Worm (Caenorhabditis elegans) whole organism, late embryonic: ENCODE results near the gene thoc-1.

Experiments used
- C38D4.7 ChIP-seq: fragments of 200-800 bp; sonication (Bioruptor generic); optimal IDR thresholded peaks from 2 replicates; lab custom pipeline; 2018; ENCODE audit warnings: mild to moderate bottlenecking, missing genetic modification characterization, moderate library complexity, missing compliant biosample characterization
- F13H6.1 ChIP-seq: sonication (generic microtip); optimal IDR thresholded peaks from 2 replicates; lab custom pipeline; 2016; ENCODE audit warnings: missing genetic modification characterization, missing compliant biosample characterization
- K02D7.2 ChIP-seq: sonication (generic microtip); optimal IDR thresholded peaks from 2 replicates; lab custom pipeline; 2017; ENCODE audit warnings: mild to moderate bottlenecking, missing genetic modification characterization, missing compliant biosample characterization
- K09A11.1 ChIP-seq: sonication (generic microtip); optimal IDR thresholded peaks from 2 replicates; lab custom pipeline; 2017; ENCODE audit warnings: antibody characterized with exemption, mild to moderate bottlenecking, missing genetic modification characterization, missing compliant biosample characterization; ENCODE audit not compliant: insufficient read depth
- T23F11.4 ChIP-seq: fragments of 200-800 bp; sonication (Bioruptor generic); optimal IDR thresholded peaks from 2 replicates; lab custom pipeline; 2018; ENCODE audit warnings: mild to moderate bottlenecking, missing genetic modification characterization, missing compliant biosample characterization
- Y22D7AL.16 ChIP-seq: sonication (generic microtip); optimal IDR thresholded peaks from 2 replicates; lab custom pipeline; 2016; ENCODE audit warnings: missing genetic modification characterization, missing compliant biosample characterization
- ama-1 ChIP-seq: fragments of 150-350 bp; optimal IDR thresholded peaks from 2 replicates; lab custom pipeline; 2014
- ceh-14 ChIP-seq: sonication (generic microtip); optimal IDR thresholded peaks from 2 replicates; lab custom pipeline; 2016; ENCODE audit warnings: missing genotype, missing genetic modification characterization, missing compliant biosample characterization
- ceh-18 ChIP-seq: sonication (generic microtip); optimal IDR thresholded peaks from 2 replicates; lab custom pipeline; 2016; ENCODE audit warnings: missing genetic modification characterization, missing compliant biosample characterization
- ceh-24 ChIP-seq: sonication (generic microtip); optimal IDR thresholded peaks from 2 replicates; lab custom pipeline; 2016; ENCODE audit warnings: mild to moderate bottlenecking, missing genetic modification characterization, missing compliant biosample characterization
- ceh-45 ChIP-seq: fragments of 200-800 bp; sonication (Bioruptor generic); IDR thresholded peaks from 2 replicates; pipeline ENCODE4 v1.3.6; 2022; ENCODE audit warnings: missing genetic modification reagents, missing genetic modification characterization, missing compliant biosample characterization
- ceh-48 ChIP-seq: sonication (generic microtip); optimal IDR thresholded peaks from 2 replicates; lab custom pipeline; 2016; ENCODE audit warnings: missing genetic modification characterization, inconsistent platforms, missing compliant biosample characterization
- ceh-9 ChIP-seq: sonication (generic microtip); optimal IDR thresholded peaks from 2 replicates; lab custom pipeline; 2016; ENCODE audit warnings: mild to moderate bottlenecking, missing genetic modification characterization, inconsistent platforms, missing compliant biosample characterization
- che-1 ChIP-seq: sonication (generic microtip); optimal IDR thresholded peaks from 2 replicates; lab custom pipeline; 2016; ENCODE audit warnings: mild to moderate bottlenecking, missing genetic modification characterization, missing compliant biosample characterization
- dmd-4 ChIP-seq: sonication (generic microtip); optimal IDR thresholded peaks from 2 replicates; lab custom pipeline; 2016; ENCODE audit warnings: borderline replicate concordance, missing genetic modification characterization, missing compliant biosample characterization
- elt-2 ChIP-seq: sonication (generic microtip); optimal IDR thresholded peaks from 2 replicates; lab custom pipeline; 2016; ENCODE audit warnings: missing genetic modification reagents, missing genetic modification characterization, missing compliant biosample characterization
- eyg-1 ChIP-seq: sonication (generic microtip); optimal IDR thresholded peaks from 2 replicates; lab custom pipeline; 2016; ENCODE audit warnings: missing genotype, missing genetic modification characterization, missing compliant biosample characterization
- fkh-10 ChIP-seq: fragments of 150-350 bp; optimal IDR thresholded peaks from 2 replicates; lab custom pipeline; 2014; ENCODE audit warnings: missing biosample characterization, missing genetic modification reagents, missing genetic modification characterization
- fkh-6 ChIP-seq: sonication (generic microtip); optimal IDR thresholded peaks from 2 replicates; lab custom pipeline; 2016; ENCODE audit warnings: missing genetic modification characterization, missing compliant biosample characterization
- hlh-13 ChIP-seq: fragments of 200-800 bp; sonication (Bioruptor generic); optimal IDR thresholded peaks from 2 replicates; lab custom pipeline; 2018; ENCODE audit warnings: mild to moderate bottlenecking, missing genetic modification characterization, missing compliant biosample characterization
- hlh-15 ChIP-seq: sonication (generic microtip); optimal IDR thresholded peaks from 2 replicates; lab custom pipeline; 2016; ENCODE audit warnings: missing genetic modification characterization, missing compliant biosample characterization
- lim-6 ChIP-seq: sonication (generic microtip); optimal IDR thresholded peaks from 2 replicates; lab custom pipeline; 2016; ENCODE audit warnings: missing genetic modification characterization, missing compliant biosample characterization
- madf-2 ChIP-seq: sonication (generic microtip); optimal IDR thresholded peaks from 2 replicates; lab custom pipeline; 2017; ENCODE audit warnings: missing genetic modification characterization, missing compliant biosample characterization
- mec-3 ChIP-seq: sonication (generic microtip); optimal IDR thresholded peaks from 2 replicates; lab custom pipeline; 2016; ENCODE audit warnings: borderline replicate concordance, missing genetic modification characterization, missing compliant biosample characterization
- nhr-232 ChIP-seq: sonication (generic microtip); optimal IDR thresholded peaks from 2 replicates; lab custom pipeline; 2016; ENCODE audit warnings: missing genetic modification characterization, missing compliant biosample characterization
- pat-9 ChIP-seq: fragments of 200-800 bp; sonication (Bioruptor generic); optimal IDR thresholded peaks from 2 replicates; lab custom pipeline; 2018; ENCODE audit warnings: mild to moderate bottlenecking, missing genetic modification characterization, moderate library complexity, missing compliant biosample characterization
- pax-1 ChIP-seq: fragments of 150-350 bp; optimal IDR thresholded peaks from 2 replicates; lab custom pipeline; 2014; ENCODE audit warnings: missing biosample characterization, missing genetic modification characterization
- pha-4 ChIP-seq: fragments of 150-350 bp; optimal IDR thresholded peaks from 2 replicates; lab custom pipeline; 2018; ENCODE audit warnings: missing biosample characterization, missing genetic modification reagents, missing genetic modification characterization
- pqm-1 ChIP-seq: sonication (generic microtip); optimal IDR thresholded peaks from 2 replicates; lab custom pipeline; 2016; ENCODE audit warnings: missing genetic modification characterization, missing compliant biosample characterization
- pros-1 ChIP-seq: fragments of 150-350 bp; optimal IDR thresholded peaks from 2 replicates; lab custom pipeline; 2014; ENCODE audit warnings: missing biosample characterization, missing genetic modification reagents, missing genetic modification characterization
- sdc-2 ChIP-seq: sonication (generic microtip); optimal IDR thresholded peaks from 2 replicates; lab custom pipeline; 2016; ENCODE audit warnings: missing genotype, missing genetic modification characterization, missing compliant biosample characterization
- sox-2 ChIP-seq: fragments of 200-800 bp; sonication (Bioruptor generic); IDR thresholded peaks from 2 replicates; pipeline ENCODE4 v1.3.6; 2022; ENCODE audit warnings: missing genetic modification reagents, missing genetic modification characterization, missing compliant biosample characterization
- sox-4 ChIP-seq: sonication (generic microtip); optimal IDR thresholded peaks from 2 replicates; lab custom pipeline; 2017; ENCODE audit warnings: mild to moderate bottlenecking, missing genetic modification characterization, inconsistent platforms, missing compliant biosample characterization
- tbx-2 ChIP-seq: sonication (generic microtip); optimal IDR thresholded peaks from 2 replicates; lab custom pipeline; 2016; ENCODE audit warnings: missing genetic modification characterization, missing compliant biosample characterization
- tbx-7 ChIP-seq: sonication (generic microtip); optimal IDR thresholded peaks from 2 replicates; lab custom pipeline; 2016; ENCODE audit warnings: missing genotype, missing genetic modification characterization, missing compliant biosample characterization
- unc-42 ChIP-seq: sonication (generic microtip); optimal IDR thresholded peaks from 2 replicates; lab custom pipeline; 2016; ENCODE audit warnings: missing genotype, missing genetic modification characterization, missing compliant biosample characterization
- ztf-16 ChIP-seq: sonication (generic microtip); optimal IDR thresholded peaks from 2 replicates; lab custom pipeline; 2017; ENCODE audit warnings: missing genetic modification characterization, missing compliant biosample characterization

Gene thoc-1

ce11 chrII:751850-752249, 49.9 kb downstream of the thoc-1 start:
- TF ChIP-seq lim-6 (tag; lab: Kevin White, UChicago): no peak
- TF ChIP-seq pat-9 (tag; lab: Kevin White, UChicago): no peak
- no peak for TF ChIP-seq pros-1 (tag; lab: Kevin White, UChicago)
- no peak for TF ChIP-seq tbx-7 (tag; lab: Kevin White, UChicago)
- no peak for TF ChIP-seq ztf-16 (tag; lab: Kevin White, UChicago)
- TF ChIP-seq fkh-10: no peak
- no peak for TF ChIP-seq pax-1 (tag; lab: Kevin White, UChicago)
- no peak for TF ChIP-seq ceh-24
- no peak for TF ChIP-seq dmd-4
- no peak for TF ChIP-seq ceh-9 (tag; lab: Kevin White, UChicago)
- no peak for TF ChIP-seq che-1 (tag; lab: Kevin White, UChicago)
- no peak for TF ChIP-seq sdc-2
- TF ChIP-seq K02D7.2 (tag; lab: Kevin White, UChicago): no peak
- no peak for TF ChIP-seq nhr-232 (tag; lab: Kevin White, UChicago)
- TF ChIP-seq tbx-2 (tag; lab: Kevin White, UChicago): no peak
- TF ChIP-seq ceh-18 (tag; lab: Kevin White, UChicago): no peak

DNA sequence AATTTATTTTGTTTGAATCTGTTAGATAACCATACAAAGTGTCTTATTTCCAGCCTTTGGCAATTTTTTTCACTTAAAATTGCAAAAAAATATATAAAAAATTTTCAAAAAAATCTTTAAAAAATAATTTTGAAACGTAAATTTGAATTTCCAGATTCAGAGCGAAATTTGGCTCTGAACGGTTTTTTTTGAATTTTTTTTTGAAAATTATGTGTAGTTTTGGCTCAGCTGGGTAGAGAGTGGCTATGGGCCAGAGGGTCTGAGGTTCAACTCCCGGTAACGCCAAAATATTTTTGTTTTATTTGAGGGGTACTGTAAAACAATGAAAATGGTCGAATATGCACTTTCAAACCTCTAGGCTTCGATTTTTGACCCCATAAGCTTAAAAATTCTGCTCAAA, 51.6 kb downstream of the thoc-1 start:
- no peak for TF ChIP-seq elt-2 (tag; lab: Kevin White, UChicago)
- no peak for TF ChIP-seq pha-4 (tag; lab: Kevin White, UChicago)
- no peak for TF ChIP-seq dmd-4
- no peak for TF ChIP-seq unc-42 (tag; lab: Kevin White, UChicago)
- TF ChIP-seq Y22D7AL.16 (tag; lab: Kevin White, UChicago): no peak
- TF ChIP-seq ama-1 (lab: Kevin White, UChicago): no peak
- TF ChIP-seq ceh-45 (GFP tag; lab: Robert Waterston, UW): no peak
- TF ChIP-seq K02D7.2 (tag; lab: Kevin White, UChicago): no peak
- no peak for TF ChIP-seq sox-4 (tag; lab: Kevin White, UChicago)
- TF ChIP-seq fkh-6: no peak
- no peak for TF ChIP-seq hlh-13 (GFP tag; lab: Kevin White, UChicago)
- TF ChIP-seq T23F11.4: no peak
- TF ChIP-seq nhr-232 (tag; lab: Kevin White, UChicago): no peak
- TF ChIP-seq pqm-1 (tag; lab: Kevin White, UChicago): no peak
- TF ChIP-seq F13H6.1 (tag; lab: Kevin White, UChicago): no peak
- no peak for TF ChIP-seq mec-3 (tag; lab: Kevin White, UChicago)
- TF ChIP-seq hlh-15: no peak
- TF ChIP-seq sox-2 (GFP tag; lab: Robert Waterston, UW): no peak
- no peak for TF ChIP-seq C38D4.7 (GFP tag; lab: Kevin White, UChicago)
- no peak for TF ChIP-seq K09A11.1 (tag; lab: Kevin White, UChicago)

ce11 chrII:754971-755370, 53.1 kb downstream of the thoc-1 start:
- TF ChIP-seq eyg-1 (tag; lab: Kevin White, UChicago) (no peak), hlh-15 (no peak), madf-2 (no peak), ceh-14 (tag; lab: Kevin White, UChicago) (no peak)
- TF ChIP-seq, all 69 proteins: peak for 0

DNA sequence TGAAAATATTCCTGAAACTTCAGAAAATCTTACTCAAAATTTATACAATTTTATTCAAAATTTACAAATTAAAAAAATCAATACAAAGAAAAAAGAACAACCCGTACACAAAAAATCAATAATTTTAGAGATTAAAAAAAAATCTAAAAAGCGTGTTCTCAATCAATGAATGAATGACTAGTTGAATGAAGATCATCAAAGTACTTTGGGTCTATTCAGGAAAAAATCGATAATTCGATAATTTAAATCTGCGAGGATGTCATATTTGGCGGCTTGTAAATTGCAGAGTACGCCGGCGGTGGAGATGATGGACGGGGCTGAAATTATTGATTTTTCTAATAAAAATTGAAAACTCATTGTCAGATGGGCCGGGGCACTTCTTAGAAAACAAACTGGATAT, 54.3 kb downstream of the thoc-1 start:
- TF ChIP-seq ceh-48 (tag; lab: Kevin White, UChicago) (peak; percentile 16), eyg-1 (tag; lab: Kevin White, UChicago) (no peak), ceh-14 (tag; lab: Kevin White, UChicago) (no peak)
